Worm (Caenorhabditis elegans) whole organism, L2 larva: ENCODE data around the gene chat-1.
A peak's percentile ranks its signal among the peaks of the same experiment; 100 is the strongest.

ENCODE experiments used
- C34F6.9 ChIP-seq: fragments of 150-350 bp; optimal IDR thresholded peaks from 2 replicates; lab custom pipeline; 2014; ENCODE audit warnings: missing biosample characterization, missing genetic modification characterization
- F13H6.1 ChIP-seq: sonication (generic microtip); optimal IDR thresholded peaks from 2 replicates; lab custom pipeline; 2016; ENCODE audit warnings: missing genetic modification characterization, missing compliant biosample characterization
- Y55F3AM.14 ChIP-seq: fragments of 200-800 bp; sonication (Bioruptor generic); optimal IDR thresholded peaks from 2 replicates; lab custom pipeline; 2018; ENCODE audit warnings: mild to moderate bottlenecking, missing genetic modification characterization, missing compliant biosample characterization
- ZK546.5 ChIP-seq: sonication (generic microtip); optimal IDR thresholded peaks from 2 replicates; lab custom pipeline; 2017; ENCODE audit warnings: missing biosample characterization, missing genetic modification characterization
- alr-1 ChIP-seq: fragments of 150-350 bp; optimal IDR thresholded peaks from 2 replicates; lab custom pipeline; 2014; ENCODE audit warnings: missing biosample characterization, missing genetic modification characterization
- aly-2 ChIP-seq: fragments of 150-350 bp; optimal IDR thresholded peaks from 2 replicates; lab custom pipeline; 2014; ENCODE audit warnings: missing biosample characterization, missing genetic modification characterization
- ama-1 ChIP-seq: fragments of 150-350 bp; optimal IDR thresholded peaks from 2 replicates; lab custom pipeline; 2018; ENCODE audit warnings: inconsistent platforms
- blmp-1 ChIP-seq: sonication (generic microtip); optimal IDR thresholded peaks from 2 replicates; lab custom pipeline; 2017; ENCODE audit warnings: missing genetic modification characterization, mild to moderate bottlenecking, missing compliant biosample characterization, antibody characterized with exemption, moderate library complexity; ENCODE audit not compliant: insufficient read depth
- ceh-16 ChIP-seq: fragments of 150-350 bp; optimal IDR thresholded peaks from 2 replicates; lab custom pipeline; 2014; ENCODE audit warnings: missing biosample characterization, missing genetic modification characterization
- ceh-82 ChIP-seq: fragments of 150-350 bp; optimal IDR thresholded peaks from 2 replicates; lab custom pipeline; 2014; ENCODE audit warnings: missing biosample characterization, missing genetic modification characterization
- crh-2 ChIP-seq: sonication (generic microtip); optimal IDR thresholded peaks from 2 replicates; lab custom pipeline; 2017; ENCODE audit warnings: missing biosample characterization, missing genetic modification characterization
- egl-27 ChIP-seq: sonication (generic microtip); optimal IDR thresholded peaks from 3 replicates; lab custom pipeline; 2017; ENCODE audit warnings: missing biosample characterization, missing genetic modification reagents, missing genetic modification characterization
- elt-1 ChIP-seq: fragments of 150-350 bp; optimal IDR thresholded peaks from 2 replicates; lab custom pipeline; 2014; ENCODE audit warnings: missing biosample characterization, missing genetic modification characterization
- elt-3 ChIP-seq: sonication (generic microtip); optimal IDR thresholded peaks from 2 replicates; lab custom pipeline; 2017; ENCODE audit warnings: missing biosample characterization, missing genetic modification characterization
- fos-1 ChIP-seq: fragments of 150-350 bp; optimal IDR thresholded peaks from 2 replicates; lab custom pipeline; 2014; ENCODE audit warnings: missing biosample characterization, missing genetic modification characterization
- gmeb-1 ChIP-seq: fragments of 150-350 bp; optimal IDR thresholded peaks from 2 replicates; lab custom pipeline; 2014; ENCODE audit warnings: missing biosample characterization, missing genetic modification characterization
- lin-11 ChIP-seq: fragments of 150-350 bp; sonication (generic microtip); optimal IDR thresholded peaks from 2 replicates; lab custom pipeline; 2014; ENCODE audit warnings: missing biosample characterization, missing genetic modification characterization, inconsistent platforms, mixed read lengths
- lin-13 ChIP-seq: fragments of 150-350 bp; optimal IDR thresholded peaks from 2 replicates; lab custom pipeline; 2014; ENCODE audit warnings: missing biosample characterization, missing genetic modification reagents, missing genetic modification characterization
- lin-39 ChIP-seq: fragments of 150-350 bp; optimal IDR thresholded peaks from 2 replicates; lab custom pipeline; 2014; ENCODE audit warnings: missing biosample characterization, missing genetic modification reagents, missing genetic modification characterization
- lsy-2 ChIP-seq, 2 experiments: fragments of 150-350 bp in 1 of 2; sonication (generic microtip) in 1 of 2; optimal IDR thresholded peaks; 2 replicates each; lab custom pipeline; 2014 to 2017; ENCODE audit warnings: missing biosample characterization in 2 of 2, missing genetic modification characterization in 2 of 2
- mab-5 ChIP-seq: fragments of 150-350 bp; optimal IDR thresholded peaks from 2 replicates; lab custom pipeline; 2014; ENCODE audit warnings: missing biosample characterization, missing genetic modification characterization
- mbf-1 ChIP-seq: sonication (generic microtip); optimal IDR thresholded peaks from 2 replicates; lab custom pipeline; 2017; ENCODE audit warnings: missing biosample characterization, missing genetic modification characterization
- mdl-1 ChIP-seq, 2 experiments: fragments of 150-350 bp in 1 of 2; sonication (generic microtip) in 1 of 2; optimal IDR thresholded peaks; 2 replicates each; lab custom pipeline; 2017; ENCODE audit warnings: missing biosample characterization in 2 of 2, missing genetic modification characterization in 2 of 2
- nhr-10 ChIP-seq: sonication (generic microtip); optimal IDR thresholded peaks from 2 replicates; lab custom pipeline; 2017; ENCODE audit warnings: missing biosample characterization, missing genetic modification characterization
- nhr-11 ChIP-seq: fragments of 150-350 bp; optimal IDR thresholded peaks from 2 replicates; lab custom pipeline; 2014; ENCODE audit warnings: missing biosample characterization, missing genetic modification characterization
- nhr-12 ChIP-seq: fragments of 150-350 bp; optimal IDR thresholded peaks from 2 replicates; lab custom pipeline; 2014; ENCODE audit warnings: missing biosample characterization, missing genetic modification characterization
- nhr-129 ChIP-seq: fragments of 150-350 bp; optimal IDR thresholded peaks from 2 replicates; lab custom pipeline; 2014; ENCODE audit warnings: missing biosample characterization, missing genetic modification characterization
- nhr-21 ChIP-seq: fragments of 150-350 bp; optimal IDR thresholded peaks from 2 replicates; lab custom pipeline; 2014; ENCODE audit warnings: missing biosample characterization, missing genetic modification characterization
- nhr-23 ChIP-seq: fragments of 150-350 bp; optimal IDR thresholded peaks from 2 replicates; lab custom pipeline; 2014; ENCODE audit warnings: missing biosample characterization, missing genetic modification reagents, missing genetic modification characterization
- nhr-237 ChIP-seq: fragments of 150-350 bp; optimal IDR thresholded peaks from 2 replicates; lab custom pipeline; 2014; ENCODE audit warnings: missing biosample characterization, missing genetic modification characterization
- nhr-25 ChIP-seq: fragments of 150-350 bp; sonication (generic microtip); optimal IDR thresholded peaks from 3 replicates; lab custom pipeline; 2014; ENCODE audit warnings: missing biosample characterization, missing genetic modification characterization
- nhr-6 ChIP-seq: fragments of 150-350 bp; optimal IDR thresholded peaks from 2 replicates; lab custom pipeline; 2014; ENCODE audit warnings: missing biosample characterization, missing genetic modification characterization
- nhr-77 ChIP-seq: fragments of 150-350 bp; optimal IDR thresholded peaks from 2 replicates; lab custom pipeline; 2014; ENCODE audit warnings: missing biosample characterization, missing genetic modification characterization
- peb-1 ChIP-seq: fragments of 150-350 bp; optimal IDR thresholded peaks from 2 replicates; lab custom pipeline; 2014; ENCODE audit warnings: missing biosample characterization, missing genetic modification characterization
- sem-4 ChIP-seq: fragments of 150-350 bp; optimal IDR thresholded peaks from 2 replicates; lab custom pipeline; 2014; ENCODE audit warnings: missing biosample characterization, missing genetic modification reagents, missing genetic modification characterization
- skn-1 ChIP-seq: sonication (generic microtip); optimal IDR thresholded peaks from 2 replicates; lab custom pipeline; 2017; ENCODE audit warnings: missing biosample characterization, missing genetic modification characterization
- sma-3 ChIP-seq: sonication (generic microtip); optimal IDR thresholded peaks from 2 replicates; lab custom pipeline; 2016; ENCODE audit warnings: missing genetic modification reagents, missing genetic modification characterization, missing compliant biosample characterization
- sma-9 ChIP-seq, 2 experiments: fragments of 150-350 bp in 1 of 2; sonication (generic microtip) in 1 of 2; optimal IDR thresholded peaks; 2 replicates each; lab custom pipeline; 2014 to 2016; ENCODE audit warnings: missing genetic modification characterization in 2 of 2, mild to moderate bottlenecking in 1 of 2, missing biosample characterization in 1 of 2, missing compliant biosample characterization in 1 of 2, missing genetic modification reagents in 1 of 2, moderate library complexity in 1 of 2
- snpc-4 ChIP-seq: fragments of 150-350 bp; optimal IDR thresholded peaks from 2 replicates; lab custom pipeline; 2014; ENCODE audit warnings: missing biosample characterization, missing genetic modification characterization
- unc-39 ChIP-seq: fragments of 150-350 bp; optimal IDR thresholded peaks from 2 replicates; lab custom pipeline; 2014; ENCODE audit warnings: missing biosample characterization, missing genetic modification characterization
- unc-55 ChIP-seq: fragments of 150-350 bp; sonication (generic microtip); optimal IDR thresholded peaks from 3 replicates; lab custom pipeline; 2014; ENCODE audit warnings: missing biosample characterization, missing genetic modification reagents, missing genetic modification characterization
- unc-62 ChIP-seq: fragments of 150-350 bp; optimal IDR thresholded peaks from 2 replicates; lab custom pipeline; 2014; ENCODE audit warnings: missing biosample characterization, missing genetic modification reagents, missing genetic modification characterization
- zag-1 ChIP-seq: fragments of 150-350 bp; optimal IDR thresholded peaks from 2 replicates; lab custom pipeline; 2014; ENCODE audit warnings: missing biosample characterization, missing genetic modification characterization
- ztf-1 ChIP-seq: fragments of 200-800 bp; sonication (Bioruptor generic); conservative IDR thresholded peaks from 2 replicates; pipeline ENCODE4 v1.3.6; 2022; ENCODE audit warnings: missing genetic modification characterization, missing compliant biosample characterization
- ztf-11 ChIP-seq: sonication (generic microtip); optimal IDR thresholded peaks from 2 replicates; lab custom pipeline; 2017; ENCODE audit warnings: missing biosample characterization, missing genetic modification characterization
- ztf-4 ChIP-seq: fragments of 150-350 bp; optimal IDR thresholded peaks from 2 replicates; lab custom pipeline; 2014; ENCODE audit warnings: missing biosample characterization, missing genetic modification characterization

Gene chat-1

DNA sequence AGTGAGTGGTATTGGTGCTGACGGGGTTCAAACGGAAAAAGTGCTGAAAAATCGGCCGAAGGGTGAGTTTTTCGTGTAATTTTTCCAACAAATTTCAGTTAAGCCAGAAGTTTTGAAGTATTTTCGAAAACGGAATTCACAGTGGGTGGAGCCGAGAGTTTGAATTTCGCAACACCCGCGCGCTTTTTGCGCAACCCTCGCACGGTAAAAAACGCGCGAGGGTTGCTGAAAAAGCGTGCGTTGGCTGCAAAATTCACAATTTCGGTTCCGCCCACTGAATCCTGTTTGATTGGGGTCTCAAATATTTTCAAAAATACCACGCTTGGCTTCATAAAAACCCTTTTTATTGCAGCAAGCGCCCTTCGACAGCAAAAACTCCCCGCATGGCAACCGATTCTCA is 236 bp downstream of the chat-1 start:
- TF ChIP-seq nhr-77 (tag; lab: Kevin White, UChicago) (no peak), nhr-129 (tag; lab: Kevin White, UChicago) (no peak), unc-55 (GFP tag; lab: Kevin White, UChicago) (no peak), C34F6.9 (tag; lab: Kevin White, UChicago) (no peak), elt-1 (no peak), lin-11 (no peak), zag-1 (tag; lab: Kevin White, UChicago) (no peak), mab-5 (tag; lab: Kevin White, UChicago) (no peak), unc-62 (no peak), peb-1 (tag; lab: Kevin White, UChicago) (no peak), ceh-82 (no peak), ama-1 (lab: Kevin White, UChicago) (no peak), Y55F3AM.14 (GFP tag; lab: Kevin White, UChicago) (no peak), unc-39 (tag; lab: Kevin White, UChicago) (no peak), elt-3 (no peak)

DNA sequence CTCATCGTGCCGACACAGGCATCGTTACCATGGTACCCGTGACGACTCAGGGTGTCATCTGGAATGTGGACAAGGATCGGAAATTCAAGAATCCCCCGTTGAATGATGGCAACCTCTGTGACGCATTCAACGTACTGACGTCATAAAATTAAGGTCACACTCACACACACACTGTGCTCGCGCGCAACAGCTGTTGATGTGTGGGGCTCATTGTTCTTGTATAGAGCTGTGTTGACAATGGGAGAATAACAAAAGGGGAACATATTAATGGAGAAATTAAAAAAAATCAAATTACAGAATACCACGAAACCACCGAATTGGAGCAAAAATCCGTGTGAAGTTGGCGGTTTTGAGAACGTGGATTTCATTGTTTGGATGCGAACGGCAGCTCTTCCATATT is 1.2 kb downstream of the chat-1 start:
- TF ChIP-seq ztf-11 (tag; lab: Kevin White, UChicago) (no peak), nhr-21 (no peak)

- TF ChIP-seq skn-1 (no peak), lin-39 (no peak), egl-27 (tag; lab: Kevin White, UChicago) (no peak)
Observed at ce11 chrIV:4449439-4449838, 2.3 kb downstream of the chat-1 start, which contains the start of gene R08C7.12. TSS of gene R08C7.12 (plus strand) at chrIV:4449739.

ce11 chrIV:4449843-4450242 is 2.7 kb downstream of the chat-1 start:
- TF ChIP-seq unc-62 (no peak), fos-1 (tag; lab: Kevin White, UChicago) (peak; percentile 34), mab-5 (tag; lab: Kevin White, UChicago) (no peak), unc-39 (tag; lab: Kevin White, UChicago) (no peak), unc-55 (GFP tag; lab: Kevin White, UChicago) (no peak), elt-3 (no peak), lsy-2 (tag; optimal IDR thresholded peaks at IDR 0.05; lab: Kevin White, UChicago) (no peak), mdl-1 (tag; optimal IDR thresholded peaks at IDR 0.05; lab: Kevin White, UChicago) (no peak), nhr-25 (tag; lab: Kevin White, UChicago) (no peak), sma-9 (GFP tag; optimal IDR thresholded peaks at IDR 0.05; lab: Kevin White, UChicago) (peak; percentile 62), sma-9 (tag; optimal IDR thresholded peaks at IDR 0.05; lab: Kevin White, UChicago) (no peak), ama-1 (lab: Kevin White, UChicago) (no peak), lin-39 (no peak), Y55F3AM.14 (GFP tag; lab: Kevin White, UChicago) (no peak), mbf-1 (tag; lab: Kevin White, UChicago) (no peak), nhr-6 (tag; lab: Kevin White, UChicago) (no peak), gmeb-1 (tag; lab: Kevin White, UChicago) (peak; percentile 13), nhr-11 (tag; lab: Kevin White, UChicago) (no peak), ceh-16 (tag; lab: Kevin White, UChicago) (no peak), nhr-129 (tag; lab: Kevin White, UChicago) (no peak), C34F6.9 (tag; lab: Kevin White, UChicago) (no peak), ztf-1 (no peak), lin-13 (GFP tag; lab: Kevin White, UChicago) (no peak), nhr-21 (no peak), alr-1 (tag; lab: Kevin White, UChicago) (no peak), ztf-4 (tag; lab: Kevin White, UChicago) (no peak), nhr-77 (tag; lab: Kevin White, UChicago) (no peak), ZK546.5 (tag; lab: Kevin White, UChicago) (no peak), ztf-11 (tag; lab: Kevin White, UChicago) (no peak), F13H6.1 (tag; lab: Kevin White, UChicago) (peak; percentile 31), egl-27 (tag; lab: Kevin White, UChicago) (no peak), snpc-4 (tag; lab: Kevin White, UChicago) (no peak), aly-2 (tag; lab: Kevin White, UChicago) (no peak), peb-1 (tag; lab: Kevin White, UChicago) (no peak), sem-4 (no peak), lin-11 (no peak), nhr-237 (no peak), ceh-82 (no peak), nhr-12 (tag; lab: Kevin White, UChicago) (no peak), skn-1 (no peak), blmp-1 (tag; lab: Kevin White, UChicago) (no peak), crh-2 (tag; lab: Kevin White, UChicago) (peak; percentile 31), sma-3 (GFP tag; lab: Kevin White, UChicago) (peak; percentile 60), nhr-23 (tag; lab: Kevin White, UChicago) (no peak), nhr-10 (tag; lab: Kevin White, UChicago) (no peak)
